Fruit fly (Drosophila melanogaster) whole organism: ENCODE results near the gene Gr33a.

Source experiments
- CG8478 ChIP-seq: fragments of >200 bp; optimal IDR thresholded peaks from 2 replicates; lab custom pipeline; 2018; ENCODE audit warnings: inconsistent platforms
- Dll ChIP-seq: fragments of >200 bp; optimal IDR thresholded peaks from 2 replicates; lab custom pipeline; 2017
- EcR ChIP-seq, 2 experiments: fragments of >200 bp; optimal IDR thresholded peaks; 2 replicates each; lab custom pipeline; 2017; ENCODE audit warnings: missing biosample characterization in 2 of 2, missing genetic modification characterization in 2 of 2, missing genetic modification reagents in 2 of 2
- pan ChIP-seq: fragments of >200 bp; optimal IDR thresholded peaks from 2 replicates; lab custom pipeline; 2017
- psq ChIP-seq: fragments of >200 bp; optimal IDR thresholded peaks from 2 replicates; lab custom pipeline; 2017

- TF ChIP-seq CG8478 (lab: Kevin White, UChicago), result no peak
- TF ChIP-seq pan (lab: Kevin White, UChicago), result no peak
- TF ChIP-seq Dll, result no peak
- TF ChIP-seq psq, result no peak
- no peak for TF ChIP-seq EcR (GFP tag; optimal IDR thresholded peaks at IDR 0.05; lab: Kevin White, UChicago)
Observed at dm6 chr2L:12097698-12098097, 40.1 kb upstream of the Gr33a start, which contains the start of gene Ced-12.
